Worm (Caenorhabditis elegans) whole organism, young adult: ENCODE results near the gene F19C7.8.

ENCODE experiments used
- C06A6.2 ChIP-seq: fragments of 200-800 bp; sonication (Bioruptor generic); conservative IDR thresholded peaks from 2 replicates; pipeline ENCODE4 v1.3.6; 2022; ENCODE audit warnings: missing genetic modification characterization, missing compliant biosample characterization
- F10E7.11 ChIP-seq: sonication (generic microtip); optimal IDR thresholded peaks from 2 replicates; lab custom pipeline; 2017; ENCODE audit warnings: mild to moderate bottlenecking, missing genetic modification characterization, moderate library complexity, missing compliant biosample characterization
- F22D6.2 ChIP-seq: sonication (generic microtip); optimal IDR thresholded peaks from 2 replicates; lab custom pipeline; 2016; ENCODE audit warnings: mild to moderate bottlenecking, missing genetic modification characterization, missing compliant biosample characterization
- F33H1.4 ChIP-seq: fragments of 200-800 bp; sonication (Bioruptor generic); IDR thresholded peaks from 2 replicates; pipeline ENCODE4 v1.3.6; 2022; ENCODE audit warnings: missing genetic modification reagents, missing genetic modification characterization, missing compliant biosample characterization
- F57A8.1 ChIP-seq: fragments of 200-800 bp; sonication (Bioruptor generic); optimal IDR thresholded peaks from 2 replicates; lab custom pipeline; 2018; ENCODE audit warnings: mild to moderate bottlenecking, missing genetic modification characterization, moderate library complexity, missing compliant biosample characterization
- K12H6.12 ChIP-seq: fragments of 200-800 bp; sonication (Bioruptor generic); optimal IDR thresholded peaks from 2 replicates; lab custom pipeline; 2018; ENCODE audit warnings: mild to moderate bottlenecking, missing genetic modification characterization, missing compliant biosample characterization
- T07F8.4 ChIP-seq: sonication (generic microtip); optimal IDR thresholded peaks from 2 replicates; lab custom pipeline; 2016; ENCODE audit warnings: mild to moderate bottlenecking, missing genetic modification characterization, moderate library complexity, missing compliant biosample characterization
- Y53G8AR.9 ChIP-seq: fragments of 200-800 bp; sonication (Bioruptor generic); conservative IDR thresholded peaks from 2 replicates; pipeline ENCODE4 v1.3.6; 2022; ENCODE audit warnings: missing genetic modification reagents, missing genetic modification characterization, missing compliant biosample characterization
- aptf-2 ChIP-seq: fragments of 200-800 bp; sonication (Bioruptor generic); conservative IDR thresholded peaks from 2 replicates; pipeline ENCODE4 v1.3.6; 2022; ENCODE audit warnings: missing genetic modification reagents, missing genetic modification characterization, missing compliant biosample characterization
- atf-7 ChIP-seq: sonication (generic microtip); optimal IDR thresholded peaks from 2 replicates; lab custom pipeline; 2017; ENCODE audit warnings: mild to moderate bottlenecking, missing genetic modification characterization, missing compliant biosample characterization
- attf-5 ChIP-seq: fragments of 200-800 bp; sonication (Bioruptor generic); optimal IDR thresholded peaks from 2 replicates; lab custom pipeline; 2018; ENCODE audit warnings: mild to moderate bottlenecking, missing genetic modification characterization, missing compliant biosample characterization
- bed-1 ChIP-seq: fragments of 200-800 bp; sonication (Bioruptor generic); IDR thresholded peaks from 2 replicates; pipeline ENCODE4 v1.3.6; 2022; ENCODE audit warnings: missing genetic modification reagents, missing genetic modification characterization, missing compliant biosample characterization
- ceh-27 ChIP-seq: fragments of 200-800 bp; sonication (Bioruptor generic); optimal IDR thresholded peaks from 2 replicates; lab custom pipeline; 2018; ENCODE audit warnings: mild to moderate bottlenecking, missing genetic modification characterization, moderate library complexity, missing compliant biosample characterization
- chd-7 ChIP-seq: sonication (generic microtip); optimal IDR thresholded peaks from 2 replicates; lab custom pipeline; 2016; ENCODE audit warnings: mild to moderate bottlenecking, missing genetic modification characterization, moderate library complexity, missing compliant biosample characterization
- die-1 ChIP-seq: sonication (generic microtip); optimal IDR thresholded peaks from 2 replicates; lab custom pipeline; 2016; ENCODE audit warnings: missing genotype, mild to moderate bottlenecking, missing genetic modification characterization, missing compliant biosample characterization
- dox-1 ChIP-seq: fragments of 200-800 bp; sonication (Bioruptor generic); IDR thresholded peaks from 2 replicates; pipeline ENCODE4 v1.3.6; 2022; ENCODE audit warnings: missing genetic modification reagents, missing genetic modification characterization, missing compliant biosample characterization
- dpff-1 ChIP-seq: sonication (generic microtip); optimal IDR thresholded peaks from 2 replicates; lab custom pipeline; 2017; ENCODE audit warnings: mild to moderate bottlenecking, missing genetic modification characterization, missing compliant biosample characterization
- egl-18 ChIP-seq: fragments of 200-800 bp; sonication (Bioruptor generic); IDR thresholded peaks from 2 replicates; pipeline ENCODE4 v1.3.6; 2022; ENCODE audit warnings: missing genetic modification reagents, missing genetic modification characterization, missing compliant biosample characterization
- egl-44 ChIP-seq: fragments of 200-800 bp; sonication (Bioruptor generic); IDR thresholded peaks from 2 replicates; pipeline ENCODE4 v1.3.6; 2022; ENCODE audit warnings: missing genetic modification reagents, missing genetic modification characterization, missing compliant biosample characterization
- ets-4 ChIP-seq: fragments of 200-800 bp; sonication (Bioruptor generic); optimal IDR thresholded peaks from 2 replicates; lab custom pipeline; 2018; ENCODE audit warnings: mild to moderate bottlenecking, missing genetic modification characterization, missing compliant biosample characterization
- him-1 ChIP-seq: sonication (generic microtip); optimal IDR thresholded peaks from 2 replicates; lab custom pipeline; 2016; ENCODE audit warnings: missing genotype, missing genetic modification reagents, missing genetic modification characterization, missing compliant biosample characterization
- hmg-20 ChIP-seq: fragments of 200-800 bp; sonication (Bioruptor generic); IDR thresholded peaks from 2 replicates; pipeline ENCODE4 v1.3.6; 2022; ENCODE audit warnings: missing genetic modification reagents, missing genetic modification characterization, missing compliant biosample characterization
- hrde-1 ChIP-seq: sonication (generic microtip); optimal IDR thresholded peaks from 2 replicates; lab custom pipeline; 2016; ENCODE audit warnings: missing genetic modification characterization, mild to moderate bottlenecking, missing compliant biosample characterization, moderate library complexity, missing genotype, missing genetic modification reagents, borderline replicate concordance
- lag-1 ChIP-seq: fragments of 200-800 bp; sonication (Bioruptor generic); IDR thresholded peaks from 2 replicates; pipeline ENCODE4 v1.3.6; 2022; ENCODE audit warnings: missing genetic modification reagents, missing genetic modification characterization, missing compliant biosample characterization
- let-526 ChIP-seq: fragments of 200-800 bp; sonication (Bioruptor generic); IDR thresholded peaks from 2 replicates; pipeline ENCODE4 v1.3.6; 2022; ENCODE audit warnings: missing genetic modification reagents, missing genetic modification characterization, missing compliant biosample characterization
- let-607 ChIP-seq, 2 experiments: fragments of 200-800 bp in 1 of 2; sonication (Bioruptor generic) in 1 of 2; sonication (generic microtip) in 1 of 2; optimal IDR thresholded peaks; 2 replicates each; lab custom pipeline; 2016 to 2018; ENCODE audit warnings: mild to moderate bottlenecking in 2 of 2, missing compliant biosample characterization in 2 of 2, missing genetic modification characterization in 2 of 2, moderate library complexity in 2 of 2, missing genotype in 1 of 2
- lin-40 ChIP-seq: sonication (generic microtip); optimal IDR thresholded peaks from 2 replicates; lab custom pipeline; 2016; ENCODE audit warnings: missing genetic modification characterization, mild to moderate bottlenecking, missing compliant biosample characterization, missing genotype, missing genetic modification reagents
- lsl-1 ChIP-seq: fragments of 200-800 bp; sonication (Bioruptor generic); optimal IDR thresholded peaks from 2 replicates; lab custom pipeline; 2018; ENCODE audit warnings: mild to moderate bottlenecking, missing genetic modification characterization, moderate library complexity, missing compliant biosample characterization
- madf-10 ChIP-seq: sonication (generic microtip); optimal IDR thresholded peaks from 2 replicates; lab custom pipeline; 2016; ENCODE audit warnings: mild to moderate bottlenecking, missing genetic modification characterization, missing compliant biosample characterization
- madf-3 ChIP-seq: fragments of 200-800 bp; sonication (Bioruptor generic); IDR thresholded peaks from 2 replicates; pipeline ENCODE4 v1.3.6; 2022; ENCODE audit warnings: missing genetic modification reagents, missing genetic modification characterization, missing compliant biosample characterization
- mcd-1 ChIP-seq: fragments of 200-800 bp; sonication (Bioruptor generic); IDR thresholded peaks from 2 replicates; pipeline ENCODE4 v1.3.6; 2022; ENCODE audit warnings: missing genetic modification reagents, missing genetic modification characterization, missing compliant biosample characterization
- mel-28 ChIP-seq: sonication (generic microtip); optimal IDR thresholded peaks from 2 replicates; lab custom pipeline; 2016; ENCODE audit warnings: borderline replicate concordance, mild to moderate bottlenecking, missing genetic modification characterization, missing compliant biosample characterization
- mes-4 ChIP-seq: sonication (generic microtip); optimal IDR thresholded peaks from 2 replicates; lab custom pipeline; 2016; ENCODE audit warnings: missing genotype, missing genetic modification characterization, missing compliant biosample characterization
- nfya-2 ChIP-seq: fragments of 200-800 bp; sonication (Bioruptor generic); IDR thresholded peaks from 2 replicates; pipeline ENCODE4 v1.3.6; 2022; ENCODE audit warnings: missing genetic modification reagents, missing genetic modification characterization, missing compliant biosample characterization
- nhr-120 ChIP-seq: fragments of 200-800 bp; sonication (Bioruptor generic); IDR thresholded peaks from 2 replicates; pipeline ENCODE4 v1.3.6; 2022; ENCODE audit warnings: missing genetic modification characterization, missing compliant biosample characterization
- pbrm-1 ChIP-seq: fragments of 200-800 bp; sonication (Bioruptor generic); IDR thresholded peaks from 2 replicates; pipeline ENCODE4 v1.3.6; 2022; ENCODE audit warnings: missing genetic modification reagents, missing genetic modification characterization, missing compliant biosample characterization
- pha-4 ChIP-seq: fragments of 150-350 bp; sonication (generic microtip); optimal IDR thresholded peaks from 2 replicates; lab custom pipeline; 2014; ENCODE audit warnings: missing biosample characterization, missing genetic modification reagents, missing genetic modification characterization
- rcor-1 ChIP-seq: fragments of 200-800 bp; sonication (Bioruptor generic); IDR thresholded peaks from 2 replicates; pipeline ENCODE4 v1.3.6; 2022; ENCODE audit warnings: missing genetic modification reagents, missing genetic modification characterization, missing compliant biosample characterization
- rec-8 ChIP-seq, 2 experiments: sonication (generic microtip); optimal IDR thresholded peaks; 2 replicates each; lab custom pipeline; 2016; ENCODE audit warnings: mild to moderate bottlenecking in 2 of 2, missing genetic modification characterization in 2 of 2, missing genetic modification reagents in 2 of 2, missing genotype in 2 of 2, missing biosample characterization in 1 of 2, missing compliant biosample characterization in 1 of 2, moderate library complexity in 1 of 2
- repo-1 ChIP-seq: sonication (generic microtip); optimal IDR thresholded peaks from 2 replicates; lab custom pipeline; 2017; ENCODE audit warnings: mild to moderate bottlenecking, missing genetic modification characterization, missing compliant biosample characterization
- rpc-1 ChIP-seq, 2 experiments: fragments of 150-350 bp in 1 of 2; sonication (generic microtip) in 1 of 2; optimal IDR thresholded peaks; 2 replicates each; lab custom pipeline; 2014 to 2018; ENCODE audit warnings: missing biosample characterization in 1 of 2, missing genetic modification characterization in 1 of 2, missing genetic modification reagents in 1 of 2, missing genotype in 1 of 2
- sea-2 ChIP-seq: fragments of 200-800 bp; sonication (Bioruptor generic); IDR thresholded peaks from 2 replicates; pipeline ENCODE4 v1.3.6; 2022; ENCODE audit warnings: missing genetic modification characterization, missing compliant biosample characterization
- tlf-1 ChIP-seq: fragments of 200-800 bp; sonication (Bioruptor generic); optimal IDR thresholded peaks from 2 replicates; lab custom pipeline; 2018; ENCODE audit warnings: mild to moderate bottlenecking, missing genetic modification characterization, missing compliant biosample characterization
- zim-3 ChIP-seq: sonication (generic microtip); optimal IDR thresholded peaks from 2 replicates; lab custom pipeline; 2017; ENCODE audit warnings: mild to moderate bottlenecking, missing genetic modification characterization, moderate library complexity, missing compliant biosample characterization
- ztf-22 ChIP-seq: fragments of 200-800 bp; sonication (Bioruptor generic); optimal IDR thresholded peaks from 2 replicates; lab custom pipeline; 2018; ENCODE audit warnings: mild to moderate bottlenecking, missing genetic modification characterization, moderate library complexity, missing compliant biosample characterization
- ztf-25 ChIP-seq: fragments of 200-800 bp; sonication (Bioruptor generic); IDR thresholded peaks from 2 replicates; pipeline ENCODE4 v1.3.6; 2022; ENCODE audit warnings: missing genetic modification reagents, missing genetic modification characterization, missing compliant biosample characterization
- ztf-26 ChIP-seq: sonication (generic microtip); optimal IDR thresholded peaks from 2 replicates; lab custom pipeline; 2017; ENCODE audit warnings: missing genetic modification characterization, missing compliant biosample characterization
- ztf-28 ChIP-seq: fragments of 200-800 bp; sonication (Bioruptor generic); IDR thresholded peaks from 2 replicates; pipeline ENCODE4 v1.3.6; 2022; ENCODE audit warnings: missing genetic modification reagents, missing genetic modification characterization, missing compliant biosample characterization

Gene F19C7.8

ce11 chrIV:4652365-4652844, 14.5 kb upstream of the F19C7.8 start, which contains the start of gene F29B9.5 (continued):
- TF ChIP-seq ztf-25 (no peak), T07F8.4 (tag; lab: Kevin White, UChicago) (peak; percentile 18), egl-18 (GFP tag; lab: Robert Waterston, UW) (no peak), rpc-1 (optimal IDR thresholded peaks at IDR 0.05; lab: Kevin White, UChicago) (no peak), rpc-1 (tag; optimal IDR thresholded peaks at IDR 0.05; lab: Kevin White, UChicago) (no peak), bed-1 (GFP tag; lab: Robert Waterston, UW) (no peak), tlf-1 (GFP tag; lab: Kevin White, UChicago) (peak; percentile 6), zim-3 (tag; lab: Kevin White, UChicago) (peak; percentile 13), pbrm-1 (peak; percentile 51; the same call in 1 of the 2 replicates), K12H6.12 (tag; lab: Kevin White, UChicago) (no peak), let-607 (tag; optimal IDR thresholded peaks at IDR 0.05; lab: Kevin White, UChicago) (no peak), lin-40 (no peak), dpff-1 (tag; lab: Kevin White, UChicago) (no peak), sea-2 (GFP tag; lab: Robert Waterston, UW) (no peak), ets-4 (no peak), atf-7 (tag; lab: Kevin White, UChicago) (peak; percentile 13), lsl-1 (GFP tag; lab: Kevin White, UChicago) (no peak), F57A8.1 (GFP tag; lab: Kevin White, UChicago) (no peak), F22D6.2 (tag; lab: Kevin White, UChicago) (no peak), rec-8 (tag; optimal IDR thresholded peaks at IDR 0.05; lab: Kevin White, UChicago) (no peak), mes-4 (tag; lab: Kevin White, UChicago) (no peak), F10E7.11 (tag; lab: Kevin White, UChicago) (no peak), pha-4 (tag; lab: Kevin White, UChicago) (no peak), ztf-22 (no peak), aptf-2 (GFP tag; lab: Robert Waterston, UW) (no peak), madf-3 (GFP tag; lab: Robert Waterston, UW) (no peak), nfya-2 (GFP tag; lab: Robert Waterston, UW) (0 out of 2 replicates have a peak, but pooled peaks have one; percentile 22), dox-1 (GFP tag; lab: Robert Waterston, UW) (peak; percentile 24; the same call in 1 of the 2 replicates), die-1 (tag; lab: Kevin White, UChicago) (no peak), chd-7 (tag; lab: Kevin White, UChicago) (peak; percentile 63), ceh-27 (GFP tag; lab: Kevin White, UChicago) (no peak), mcd-1 (GFP tag; lab: Robert Waterston, UW) (peak; percentile 31; the same call in 1 of the 2 replicates), hmg-20 (no peak), lag-1 (GFP tag; lab: Robert Waterston, UW) (no peak), let-526 (GFP tag; lab: Robert Waterston, UW) (no peak), rcor-1 (GFP tag; lab: Robert Waterston, UW) (0 out of 2 replicates have a peak, but pooled peaks have one; percentile 19), nhr-120 (GFP tag; lab: Robert Waterston, UW) (no peak), madf-10 (tag; lab: Kevin White, UChicago) (no peak), him-1 (no peak), C06A6.2 (GFP tag; lab: Robert Waterston, UW) (no peak), hrde-1 (tag; lab: Kevin White, UChicago) (no peak), attf-5 (GFP tag; lab: Kevin White, UChicago) (no peak), mel-28 (tag; lab: Kevin White, UChicago) (no peak), F33H1.4 (GFP tag; lab: Robert Waterston, UW) (peak; percentile 26), ztf-26 (tag; lab: Kevin White, UChicago) (no peak), ztf-28 (GFP tag; lab: Robert Waterston, UW) (no peak), repo-1 (tag; lab: Kevin White, UChicago) (no peak), Y53G8AR.9 (peak; percentile 80), egl-44 (GFP tag; lab: Robert Waterston, UW) (no peak)
